Fruit fly (Drosophila melanogaster) whole organism, wandering third instar larva: Measurements from ENCODE around the gene Mccc1.

Experiments
- Abd-B ChIP-seq: fragments of >200 bp; optimal IDR thresholded peaks from 2 replicates; lab custom pipeline; 2017; ENCODE audit warnings: missing biosample characterization, missing genetic modification characterization
- Dfd ChIP-seq: fragments of >200 bp; optimal IDR thresholded peaks from 2 replicates; lab custom pipeline; 2017; ENCODE audit warnings: missing biosample characterization, missing genetic modification characterization
- GATAd ChIP-seq: sonication (Bioruptor generic); optimal IDR thresholded peaks from 2 replicates; lab custom pipeline; 2016; ENCODE audit warnings: missing biosample characterization, missing genetic modification characterization
- Hnf4 ChIP-seq: fragments of 200-800 bp; sonication (Bioruptor generic); optimal IDR thresholded peaks from 2 replicates; lab custom pipeline; 2016; ENCODE audit warnings: missing biosample characterization, mild to moderate bottlenecking, missing genetic modification characterization
- N ChIP-seq: fragments of >200 bp; optimal IDR thresholded peaks from 2 replicates; lab custom pipeline; 2018; ENCODE audit warnings: missing biosample characterization, missing external identifiers, missing genetic modification characterization
- OdsH ChIP-seq: fragments of 200-800 bp; sonication (Bioruptor generic); optimal IDR thresholded peaks from 2 replicates; lab custom pipeline; 2016; ENCODE audit warnings: missing biosample characterization, mild to moderate bottlenecking, missing genetic modification characterization
- fru ChIP-seq: fragments of 200-800 bp; sonication (Bioruptor generic); optimal IDR thresholded peaks from 3 replicates; lab custom pipeline; 2016; ENCODE audit warnings: missing biosample characterization, mild to moderate bottlenecking, missing genetic modification characterization
- psq ChIP-seq: fragments of 200-800 bp; sonication (Bioruptor generic); optimal IDR thresholded peaks from 3 replicates; lab custom pipeline; 2017; ENCODE audit warnings: missing biosample characterization, mild to moderate bottlenecking, missing genetic modification characterization, moderate library complexity
- sage ChIP-seq: fragments of 200-800 bp; sonication (Bioruptor generic); optimal IDR thresholded peaks from 2 replicates; lab custom pipeline; 2016; ENCODE audit warnings: missing biosample characterization, mild to moderate bottlenecking, missing genetic modification characterization
- usp ChIP-seq: fragments of >200 bp; optimal IDR thresholded peaks from 2 replicates; lab custom pipeline; 2017; ENCODE audit warnings: missing biosample characterization, missing genetic modification characterization

DNA sequence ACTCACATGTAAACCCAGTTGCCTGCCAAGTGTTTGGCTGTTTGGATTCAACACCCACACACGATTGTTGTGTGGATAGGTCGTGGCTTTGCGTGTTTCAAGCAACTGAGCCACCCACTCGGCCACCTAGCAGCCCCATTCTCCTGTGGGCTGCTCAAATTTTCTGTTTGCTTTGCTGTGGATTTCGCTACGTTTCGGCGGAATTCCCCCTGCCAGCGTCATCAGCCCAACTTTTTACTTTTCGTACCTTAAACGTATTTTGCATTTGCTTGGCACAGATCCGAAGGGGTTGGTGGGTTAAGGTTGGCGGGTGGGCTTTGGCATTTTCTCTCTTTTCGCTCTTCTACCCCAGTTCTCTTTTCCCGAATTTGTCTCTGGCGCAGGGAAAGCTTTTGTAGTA, 28.8 kb upstream of the Mccc1 start:
- TF ChIP-seq fru = no peak
- TF ChIP-seq GATAd = no peak
- TF ChIP-seq OdsH (GFP tag; lab: Kevin White, UChicago) = no peak
- TF ChIP-seq psq (GFP tag; lab: Kevin White, UChicago) = no peak
- no peak for TF ChIP-seq Dfd
- TF ChIP-seq N (GFP tag; lab: Kevin White, UChicago) = no peak
- no peak for TF ChIP-seq sage (GFP tag; lab: Kevin White, UChicago)
- TF ChIP-seq Abd-B = no peak
- TF ChIP-seq usp (GFP tag; lab: Kevin White, UChicago) = no peak
- TF ChIP-seq Hnf4 (GFP tag; lab: Kevin White, UChicago) = no peak
